Fruit fly (Drosophila melanogaster): ENCODE results near the gene ND-ACP.

The ND-ACP gene

DNA sequence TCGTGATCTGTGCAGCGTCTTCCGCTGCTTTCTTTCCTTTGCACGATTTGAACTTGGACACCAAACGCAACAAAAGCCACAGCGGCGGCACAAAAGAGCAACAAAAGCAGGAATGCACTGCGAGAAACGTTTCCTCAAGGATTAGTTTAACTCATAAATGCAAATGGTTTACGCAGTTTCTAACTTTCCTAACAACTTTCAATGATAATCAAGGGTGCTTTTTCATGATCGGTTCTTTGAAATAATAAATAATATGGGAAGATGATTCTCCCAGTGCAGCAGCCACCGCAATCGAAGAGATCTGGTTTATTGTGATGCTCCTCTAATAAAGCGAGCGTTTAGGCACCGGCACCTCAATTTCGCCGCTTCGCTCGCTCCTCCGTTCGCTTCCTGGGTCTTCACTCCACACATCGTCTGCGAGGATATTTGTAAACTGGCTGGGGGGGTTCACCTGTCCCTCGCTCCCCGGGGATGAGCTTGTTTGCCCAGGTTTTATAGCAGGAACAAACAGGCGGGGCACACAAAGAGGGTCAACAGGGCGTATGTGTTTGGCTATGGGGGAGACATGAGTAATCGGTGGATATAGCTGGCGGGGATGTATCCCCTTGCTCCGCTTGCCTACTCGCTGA is 10.5 kb upstream of the ND-ACP start (continued):
- no peak for TF ChIP-seq CG2129 (GFP tag; IDR thresholded peaks at IDR 0.05; ENCODE audit: partially characterized antibody)
- no peak for TF ChIP-seq Stat92E (GFP tag; optimal IDR thresholded peaks at IDR 0.05)
- TF ChIP-seq mirr (GFP tag; optimal IDR thresholded peaks at IDR 0.05): no peak
- TF ChIP-seq E2f1 (GFP tag; IDR thresholded peaks at IDR 0.05): peak; percentile 76
- TF ChIP-seq bowl (GFP tag; IDR thresholded peaks at IDR 0.05): peak; percentile 46; the same call in 1 of the 2 replicates
- TF ChIP-seq dmrt99B (tag; optimal IDR thresholded peaks at IDR 0.05): peak; percentile 92
- TF ChIP-seq mld (GFP tag; IDR thresholded peaks at IDR 0.05; ENCODE audit: partially characterized antibody): no peak
- peak; percentile 52 for TF ChIP-seq Atf-2 (GFP tag; optimal IDR thresholded peaks at IDR 0.05)
- no peak for TF ChIP-seq Kr (GFP tag; optimal IDR thresholded peaks at IDR 0.05)
- no peak for TF ChIP-seq Sin3A (optimal IDR thresholded peaks at IDR 0.05)
- TF ChIP-seq CG8359 (GFP tag; optimal IDR thresholded peaks at IDR 0.05; ENCODE audit: borderline replicate concordance): peak; percentile 66
- TF ChIP-seq Myb (GFP tag; optimal IDR thresholded peaks at IDR 0.05): peak; percentile 22
- no peak for TF ChIP-seq ham (GFP tag; IDR thresholded peaks at IDR 0.05)
- TF ChIP-seq zfh1 (GFP tag; IDR thresholded peaks at IDR 0.05): peak; percentile 90
- TF ChIP-seq PHDP (tag; optimal IDR thresholded peaks at IDR 0.05): peak; percentile 72
- TF ChIP-seq sens-2 (GFP tag; IDR thresholded peaks at IDR 0.05): peak; percentile 80
- peak; percentile 70 for TF ChIP-seq CG11723 (GFP tag; optimal IDR thresholded peaks at IDR 0.05)
- TF ChIP-seq GATAe (GFP tag; conservative IDR thresholded peaks at IDR 0.05): no peak
- TF ChIP-seq CG8765 (GFP tag; IDR thresholded peaks at IDR 0.05): no peak; the same call in 1 of the 2 replicates
- peak; percentile 20 for TF ChIP-seq da (GFP tag; optimal IDR thresholded peaks at IDR 0.05)
- TF ChIP-seq Oaz (GFP tag; IDR thresholded peaks at IDR 0.05): peak; percentile 36; the same call in 1 of the 2 replicates
- peak; percentile 80 for TF ChIP-seq onecut (GFP tag; IDR thresholded peaks at IDR 0.05)
- peak; percentile 58 for TF ChIP-seq Meics (GFP tag; optimal IDR thresholded peaks at IDR 0.05)
- no peak for TF ChIP-seq sc (optimal IDR thresholded peaks at IDR 0.05)
- TF ChIP-seq sc (GFP tag; optimal IDR thresholded peaks at IDR 0.05): peak; percentile 72
- TF ChIP-seq ac (GFP tag; optimal IDR thresholded peaks at IDR 0.05): no peak
- peak; percentile 56 for TF ChIP-seq ap (GFP tag; IDR thresholded peaks at IDR 0.05)
- TF ChIP-seq maf-S (GFP tag; optimal IDR thresholded peaks at IDR 0.05): peak; percentile 46
- TF ChIP-seq Sox102F (GFP tag; optimal IDR thresholded peaks at IDR 0.05): peak; percentile 93
- TF ChIP-seq Adf1 (GFP tag; IDR thresholded peaks at IDR 0.05): no peak
- no peak for TF ChIP-seq eve (GFP tag; optimal IDR thresholded peaks at IDR 0.05)
- TF ChIP-seq chm (GFP tag; IDR thresholded peaks at IDR 0.05): peak; percentile 73
- TF ChIP-seq hth (optimal IDR thresholded peaks at IDR 0.05): no peak
- TF ChIP-seq Dip2 (GFP tag; IDR thresholded peaks at IDR 0.05): no peak
- no peak for TF ChIP-seq Doc3 (GFP tag; IDR thresholded peaks at IDR 0.05; ENCODE audit: partially characterized antibody)
- TF ChIP-seq CG7786 (GFP tag; optimal IDR thresholded peaks at IDR 0.05): peak; percentile 52
- TF ChIP-seq CG32772 (GFP tag; IDR thresholded peaks at IDR 0.05): peak; percentile 86
- TF ChIP-seq run (tag; optimal IDR thresholded peaks at IDR 0.05): peak; percentile 73
- no peak for TF ChIP-seq knrl (GFP tag; IDR thresholded peaks at IDR 0.05; ENCODE audit: partially characterized antibody)
- no peak for TF ChIP-seq h (optimal IDR thresholded peaks at IDR 0.05)
- TF ChIP-seq dati (GFP tag; IDR thresholded peaks at IDR 0.05): 0 out of 2 replicates have a peak, but pooled peaks have one; percentile 27
- peak; percentile 98 for TF ChIP-seq sens (GFP tag)
- no peak for TF ChIP-seq amos (GFP tag; IDR thresholded peaks at IDR 0.05; ENCODE audit: partially characterized antibody)
- TF ChIP-seq jing (GFP tag; optimal IDR thresholded peaks at IDR 0.05): peak; percentile 78
- TF ChIP-seq sqz (GFP tag; optimal IDR thresholded peaks at IDR 0.05): peak; percentile 55
- TF ChIP-seq Lpt (GFP tag; optimal IDR thresholded peaks at IDR 0.05): no peak
- peak; percentile 88 for TF ChIP-seq Asciz (GFP tag; optimal IDR thresholded peaks at IDR 0.05)
- TF ChIP-seq CG3065 (GFP tag; optimal IDR thresholded peaks at IDR 0.05): peak; percentile 31
- TF ChIP-seq Spps (tag; optimal IDR thresholded peaks at IDR 0.05): peak; percentile 57
- peak; percentile 27 for TF ChIP-seq CTCF (GFP tag; optimal IDR thresholded peaks at IDR 0.05)
- TF ChIP-seq CHES-1-like (GFP tag; optimal IDR thresholded peaks at IDR 0.05): peak; percentile 33
- TF ChIP-seq Sox100B (GFP tag; optimal IDR thresholded peaks at IDR 0.05): peak; percentile 75
